Worm (Caenorhabditis elegans): ENCODE measurements around the gene F13H8.5.
A peak's percentile ranks its signal among the peaks of the same experiment; 100 is the strongest.

Gene F13H8.5

DNA sequence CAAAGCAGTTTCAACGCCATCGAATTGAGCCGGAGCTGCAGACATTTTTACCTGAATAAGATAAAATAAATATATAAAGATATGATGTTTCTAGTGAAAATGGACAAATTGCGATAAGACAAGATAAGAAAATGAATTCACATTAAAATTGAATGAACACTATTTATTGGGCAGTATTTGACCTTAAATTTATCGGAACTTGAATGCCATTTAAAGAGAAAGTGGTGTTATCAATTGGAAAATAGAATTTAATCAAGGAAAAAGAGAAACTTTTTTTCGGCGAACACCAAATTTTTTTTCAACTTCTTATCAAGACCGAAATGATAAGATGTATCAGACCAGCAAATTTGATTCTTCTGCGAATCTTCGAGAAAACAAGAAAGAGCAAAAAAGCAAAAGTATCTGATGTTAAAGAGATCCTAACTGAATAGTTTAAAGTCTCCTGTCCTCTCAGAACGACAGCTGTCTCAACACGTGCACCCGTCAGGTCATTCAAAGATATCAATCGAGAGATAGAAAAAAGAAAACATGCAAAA is 34.2 kb upstream of the F13H8.5 start, which contains the start of gene upb-1:
Gene upb-1, minus strand, starts transcription at position 51 of the 536 bp plus-strand sequence.
- TF ChIP-seq lsy-2 (tag; optimal IDR thresholded peaks at IDR 0.05): peak; percentile 42 to 67
- TF ChIP-seq ztf-11 (tag; optimal IDR thresholded peaks at IDR 0.05): no peak
- no peak for TF ChIP-seq nhr-84 (tag; optimal IDR thresholded peaks at IDR 0.05)
- no peak for TF ChIP-seq lir-3 (tag; optimal IDR thresholded peaks at IDR 0.05; ENCODE audit: poor library complexity)
- no peak for TF ChIP-seq egl-27 (tag; optimal IDR thresholded peaks at IDR 0.05)
- TF ChIP-seq sox-4 (tag; optimal IDR thresholded peaks at IDR 0.05): no peak
- TF ChIP-seq nhr-90 (tag; optimal IDR thresholded peaks at IDR 0.05; ENCODE audit: poor library complexity): no peak
- peak; percentile 64 for TF ChIP-seq nhr-19 (GFP tag; conservative IDR thresholded peaks at IDR 0.05)
- TF ChIP-seq lin-14 (GFP tag; optimal IDR thresholded peaks at IDR 0.05): peak; percentile 72
- TF ChIP-seq C16A3.4 (tag; optimal IDR thresholded peaks at IDR 0.05): no peak
- no peak for TF ChIP-seq nhr-85 (tag)
- no peak for TF ChIP-seq dpl-1 (GFP tag; optimal IDR thresholded peaks at IDR 0.05)
- no peak for TF ChIP-seq nhr-28 (tag; optimal IDR thresholded peaks at IDR 0.05)
- TF ChIP-seq snu-23 (GFP tag; optimal IDR thresholded peaks at IDR 0.05): peak; percentile 55
- TF ChIP-seq efl-1 (optimal IDR thresholded peaks at IDR 0.05): peak in 1 of 2 experiments; percentile 24
- no peak for TF ChIP-seq efl-1 (GFP tag; optimal IDR thresholded peaks at IDR 0.05 in 1 of 2)
- peak; percentile 39 for TF ChIP-seq unc-130 (tag; optimal IDR thresholded peaks at IDR 0.05)
- no peak for TF ChIP-seq grh-1 (GFP tag; IDR thresholded peaks at IDR 0.05)
- TF ChIP-seq fos-1 (tag; optimal IDR thresholded peaks at IDR 0.05): no peak
- peak; percentile 52 for TF ChIP-seq nhr-20 (tag; optimal IDR thresholded peaks at IDR 0.05)
- peak; percentile 82 for TF ChIP-seq nhr-71 (tag; optimal IDR thresholded peaks at IDR 0.05)
- TF ChIP-seq nhr-77 (tag; optimal IDR thresholded peaks at IDR 0.05): no peak
- no peak for TF ChIP-seq jun-1 (tag; optimal IDR thresholded peaks at IDR 0.05)
- no peak for TF ChIP-seq vab-15 (tag; optimal IDR thresholded peaks at IDR 0.05)
- TF ChIP-seq egl-13 (tag; optimal IDR thresholded peaks at IDR 0.05): no peak
- peak; percentile 21 for TF ChIP-seq mep-1 (tag; optimal IDR thresholded peaks at IDR 0.05)
- TF ChIP-seq unc-86 (tag; optimal IDR thresholded peaks at IDR 0.05): no peak
- TF ChIP-seq swsn-7 (tag; optimal IDR thresholded peaks at IDR 0.05): peak; percentile 7
- TF ChIP-seq elt-2 (tag; optimal IDR thresholded peaks at IDR 0.05): peak; percentile 32
- no peak for TF ChIP-seq isw-1 (GFP tag; IDR thresholded peaks at IDR 0.05)
- no peak for TF ChIP-seq pag-3 (tag; optimal IDR thresholded peaks at IDR 0.05; ENCODE audit: borderline replicate concordance, insufficient read depth)
- no peak for TF ChIP-seq mef-2 (tag; optimal IDR thresholded peaks at IDR 0.05)
- TF ChIP-seq sptf-1 (tag; optimal IDR thresholded peaks at IDR 0.05): no peak
- TF ChIP-seq unc-30 (tag; optimal IDR thresholded peaks at IDR 0.05): no peak
- no peak for TF ChIP-seq nhr-76 (tag; optimal IDR thresholded peaks at IDR 0.05)
- TF ChIP-seq ceh-82 (tag; optimal IDR thresholded peaks at IDR 0.05): no peak
- no peak for TF ChIP-seq dsc-1 (tag; optimal IDR thresholded peaks at IDR 0.05)
- TF ChIP-seq lin-39 (tag; optimal IDR thresholded peaks at IDR 0.05): no peak
- peak in 1 of 2 experiments; percentile 64 for TF ChIP-seq mdl-1 (tag; optimal IDR thresholded peaks at IDR 0.05)
- peak; percentile 3 for TF ChIP-seq nhr-47 (tag; optimal IDR thresholded peaks at IDR 0.05)
- TF ChIP-seq lin-13 (GFP tag; optimal IDR thresholded peaks at IDR 0.05): no peak
- no peak for TF ChIP-seq alr-1 (tag; optimal IDR thresholded peaks at IDR 0.05; ENCODE audit: borderline replicate concordance)
- no peak for TF ChIP-seq hlh-4 (tag; optimal IDR thresholded peaks at IDR 0.05)
- TF ChIP-seq ets-5 (GFP tag; IDR thresholded peaks at IDR 0.05): no peak
- no peak for TF ChIP-seq unc-62 (GFP tag; optimal IDR thresholded peaks at IDR 0.05)
- TF ChIP-seq hpl-2 (GFP tag; optimal IDR thresholded peaks at IDR 0.05): no peak
- TF ChIP-seq rnt-1 (tag; optimal IDR thresholded peaks at IDR 0.05): peak; percentile 62
- TF ChIP-seq ceh-63 (GFP tag; optimal IDR thresholded peaks at IDR 0.05): no peak
- TF ChIP-seq fkh-4 (tag; optimal IDR thresholded peaks at IDR 0.05; ENCODE audit: borderline replicate concordance): no peak
- no peak for TF ChIP-seq Y116A8C.19 (tag; optimal IDR thresholded peaks at IDR 0.05; ENCODE audit: borderline replicate concordance)
- no peak for TF ChIP-seq C04F5.9 (tag; optimal IDR thresholded peaks at IDR 0.05)
- TF ChIP-seq pax-3 (tag; optimal IDR thresholded peaks at IDR 0.05): no peak
- peak; percentile 52 for TF ChIP-seq blmp-1 (tag; optimal IDR thresholded peaks at IDR 0.05)

Data from whole organism, L1 larva.